Worm (Caenorhabditis elegans): ENCODE measurements around the gene F45F2.11.

F45F2.11 gene

DNA sequence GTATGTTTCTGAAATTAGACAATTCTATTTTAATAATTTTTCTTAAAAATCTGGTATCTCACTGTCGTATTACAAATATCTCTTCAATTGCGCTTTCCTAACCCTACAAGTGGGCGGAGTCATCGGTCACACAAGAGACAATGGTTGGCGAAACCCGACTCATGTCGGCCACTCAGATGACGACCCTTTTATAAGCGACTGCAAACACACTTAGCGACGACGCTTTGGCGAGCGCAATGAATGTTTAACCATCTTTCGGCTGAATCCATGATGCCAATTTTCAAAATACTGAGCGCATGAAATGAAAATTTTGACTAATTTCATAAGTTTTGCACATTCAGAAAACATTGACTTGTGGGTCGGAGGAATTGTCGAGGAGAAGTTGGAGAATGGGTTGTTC lies 20.3 kb downstream of the F45F2.11 start (continued):
- TF ChIP-seq mef-2 (tag; optimal IDR thresholded peaks at IDR 0.05): peak; percentile 79
- TF ChIP-seq snpc-4 (tag; optimal IDR thresholded peaks at IDR 0.05): peak; percentile 100
- TF ChIP-seq xbp-1 (tag; optimal IDR thresholded peaks at IDR 0.05): peak; percentile 91
- TF ChIP-seq fos-1 (tag; optimal IDR thresholded peaks at IDR 0.05): peak; percentile 89
- TF ChIP-seq lin-35 (GFP tag; optimal IDR thresholded peaks at IDR 0.05): peak; percentile 70 to 83
- peak; percentile 93 for TF ChIP-seq tbx-2 (tag; optimal IDR thresholded peaks at IDR 0.05)
- peak; percentile 68 for TF ChIP-seq C04F5.9 (tag; optimal IDR thresholded peaks at IDR 0.05)
- peak; percentile 99 for TF ChIP-seq efl-3 (GFP tag; optimal IDR thresholded peaks at IDR 0.05)
- peak; percentile 68 to 88 for TF ChIP-seq lsy-2 (tag; optimal IDR thresholded peaks at IDR 0.05)
- peak; percentile 94 for TF ChIP-seq nhr-71 (tag; optimal IDR thresholded peaks at IDR 0.05)
- TF ChIP-seq pag-3 (tag; optimal IDR thresholded peaks at IDR 0.05; ENCODE audit: borderline replicate concordance, insufficient read depth): peak; percentile 39
- peak; percentile 86 for TF ChIP-seq zip-4 (GFP tag; optimal IDR thresholded peaks at IDR 0.05)
- TF ChIP-seq sox-4 (tag; optimal IDR thresholded peaks at IDR 0.05): peak; percentile 90
- peak; percentile 89 to 98 (median 96) for TF ChIP-seq ceh-82 (tag; optimal IDR thresholded peaks at IDR 0.05)
- peak; percentile 64 for TF ChIP-seq nhr-77 (tag; optimal IDR thresholded peaks at IDR 0.05)
- peak; percentile 73 to 81 for TF ChIP-seq efl-1 (optimal IDR thresholded peaks at IDR 0.05)
- TF ChIP-seq efl-1 (GFP tag; optimal IDR thresholded peaks at IDR 0.05 in 1 of 2): peak; percentile 62 to 98
- TF ChIP-seq jun-1 (tag; optimal IDR thresholded peaks at IDR 0.05): peak; percentile 87
- TF ChIP-seq aly-2 (tag; optimal IDR thresholded peaks at IDR 0.05): peak; percentile 96
- TF ChIP-seq ceh-63 (GFP tag; optimal IDR thresholded peaks at IDR 0.05): peak; percentile 2
- TF ChIP-seq F16B12.6 (tag; optimal IDR thresholded peaks at IDR 0.05): peak; percentile 55
- peak; percentile 55 for TF ChIP-seq tlp-1 (tag; optimal IDR thresholded peaks at IDR 0.05)
- TF ChIP-seq snu-23 (GFP tag; optimal IDR thresholded peaks at IDR 0.05): peak; percentile 96
- peak; percentile 95 for TF ChIP-seq dsc-1 (tag; optimal IDR thresholded peaks at IDR 0.05)
- TF ChIP-seq sup-37 (GFP tag; optimal IDR thresholded peaks at IDR 0.05): peak; percentile 89
- TF ChIP-seq fkh-8 (tag; optimal IDR thresholded peaks at IDR 0.05): peak; percentile 30
- peak; percentile 93 for TF ChIP-seq nhr-20 (tag; optimal IDR thresholded peaks at IDR 0.05)
- TF ChIP-seq alr-1 (tag; optimal IDR thresholded peaks at IDR 0.05; ENCODE audit: borderline replicate concordance): no peak
- TF ChIP-seq pax-3 (tag; optimal IDR thresholded peaks at IDR 0.05): peak; percentile 85
- peak; percentile 62 for TF ChIP-seq vab-15 (tag; optimal IDR thresholded peaks at IDR 0.05)
- no peak for TF ChIP-seq pqm-1 (tag; optimal IDR thresholded peaks at IDR 0.05)
- TF ChIP-seq egl-13 (tag; optimal IDR thresholded peaks at IDR 0.05): peak; percentile 89
- TF ChIP-seq mep-1 (tag; optimal IDR thresholded peaks at IDR 0.05): peak; percentile 93
- TF ChIP-seq unc-30 (tag; optimal IDR thresholded peaks at IDR 0.05): peak; percentile 31
- TF ChIP-seq ztf-11 (tag; optimal IDR thresholded peaks at IDR 0.05): peak in 1 of 2 experiments; percentile 90
- peak; percentile 97 for TF ChIP-seq nhr-90 (tag; optimal IDR thresholded peaks at IDR 0.05; ENCODE audit: poor library complexity)
- TF ChIP-seq hpl-2 (GFP tag; optimal IDR thresholded peaks at IDR 0.05): peak; percentile 59
- peak; percentile 25 for TF ChIP-seq hlh-4 (tag; optimal IDR thresholded peaks at IDR 0.05)
- TF ChIP-seq elt-3 (tag; optimal IDR thresholded peaks at IDR 0.05): peak; percentile 9 to 87 (median 42)
- peak; percentile 68 for TF ChIP-seq aha-1 (tag; optimal IDR thresholded peaks at IDR 0.05)
- TF ChIP-seq lin-13 (GFP tag; optimal IDR thresholded peaks at IDR 0.05): peak; percentile 52
- TF ChIP-seq mdl-1 (tag; optimal IDR thresholded peaks at IDR 0.05): peak; percentile 24 to 81
- TF ChIP-seq egl-27 (tag; optimal IDR thresholded peaks at IDR 0.05): peak in 1 of 2 experiments; percentile 34
- TF ChIP-seq C34B4.2 (tag; optimal IDR thresholded peaks at IDR 0.05): peak; percentile 78
- TF ChIP-seq ceh-90 (tag; optimal IDR thresholded peaks at IDR 0.05): peak; percentile 59
- peak; percentile 98 for TF ChIP-seq unc-130 (tag; optimal IDR thresholded peaks at IDR 0.05)
- TF ChIP-seq C16A3.4 (tag; optimal IDR thresholded peaks at IDR 0.05): peak; percentile 89
- peak; percentile 92 for TF ChIP-seq elt-2 (tag; optimal IDR thresholded peaks at IDR 0.05)
- TF ChIP-seq ets-5 (GFP tag; IDR thresholded peaks at IDR 0.05): 0 out of 2 replicates have a peak, but pooled peaks have one; percentile 20
- peak; percentile 89 for TF ChIP-seq unc-86 (tag; optimal IDR thresholded peaks at IDR 0.05)
- peak; percentile 90 for TF ChIP-seq lin-39 (tag; optimal IDR thresholded peaks at IDR 0.05)
- peak; percentile 70 for TF ChIP-seq isw-1 (GFP tag; IDR thresholded peaks at IDR 0.05)

Data from whole organism, L1 larva.